Worm (Caenorhabditis elegans) whole organism, midembryonic: Measurements from ENCODE around the gene flp-17.

ENCODE experiments used
- T22C8.4 ChIP-seq: fragments of 200-800 bp; sonication (Bioruptor generic); IDR thresholded peaks from 2 replicates; pipeline ENCODE4 v1.3.6; 2022; ENCODE audit warnings: missing genetic modification characterization, missing compliant biosample characterization
- cog-1 ChIP-seq: sonication (generic microtip); optimal IDR thresholded peaks from 2 replicates; lab custom pipeline; 2016; ENCODE audit warnings: missing genetic modification characterization, missing compliant biosample characterization
- flt-1 ChIP-seq: fragments of 200-800 bp; sonication (Bioruptor generic); IDR thresholded peaks from 2 replicates; pipeline ENCODE4 v1.3.6; 2022; ENCODE audit warnings: missing genetic modification characterization, missing compliant biosample characterization
- klf-2 ChIP-seq: fragments of 200-800 bp; sonication (Bioruptor generic); conservative IDR thresholded peaks from 2 replicates; pipeline ENCODE4 v1.3.6; 2022; ENCODE audit warnings: missing genetic modification reagents, missing genetic modification characterization, missing compliant biosample characterization
- med-1 ChIP-seq: sonication (generic microtip); optimal IDR thresholded peaks from 2 replicates; lab custom pipeline; 2017; ENCODE audit warnings: missing genetic modification characterization, mild to moderate bottlenecking, missing compliant biosample characterization, antibody characterized with exemption, missing genetic modification reagents; ENCODE audit not compliant: insufficient read depth
- ref-1 ChIP-seq: fragments of 200-800 bp; sonication (Bioruptor generic); conservative IDR thresholded peaks from 2 replicates; pipeline ENCODE4 v1.3.6; 2022; ENCODE audit warnings: missing genetic modification reagents, missing genetic modification characterization, missing compliant biosample characterization
- tab-1 ChIP-seq: fragments of 200-800 bp; sonication (Bioruptor generic); IDR thresholded peaks from 2 replicates; pipeline ENCODE4 v1.3.6; 2022; ENCODE audit warnings: missing genetic modification characterization, missing compliant biosample characterization
- ztf-23 ChIP-seq: fragments of 200-800 bp; sonication (Bioruptor generic); IDR thresholded peaks from 2 replicates; pipeline ENCODE4 v1.3.6; 2022; ENCODE audit warnings: missing genetic modification reagents, missing genetic modification characterization, missing compliant biosample characterization
- ztf-29 ChIP-seq: fragments of 200-800 bp; sonication (Bioruptor generic); IDR thresholded peaks from 2 replicates; pipeline ENCODE4 v1.3.6; 2022; ENCODE audit warnings: missing genetic modification reagents, missing genetic modification characterization, missing compliant biosample characterization

Gene flp-17

ce11 chrIV:17210754-17211153, 19.1 kb upstream of the flp-17 start:
- TF ChIP-seq tab-1 (GFP tag; lab: Robert Waterston, UW) = no peak
- no peak for TF ChIP-seq med-1
- TF ChIP-seq klf-2 (GFP tag; lab: Robert Waterston, UW) = no peak

- TF ChIP-seq tab-1 (GFP tag; lab: Robert Waterston, UW) (no peak), ztf-23 (no peak), cog-1 (tag; lab: Kevin White, UChicago) (no peak), klf-2 (GFP tag; lab: Robert Waterston, UW) (no peak), T22C8.4 (GFP tag; lab: Robert Waterston, UW) (no peak), flt-1 (GFP tag; lab: Robert Waterston, UW) (no peak), med-1 (no peak), ref-1 (no peak), ztf-29 (GFP tag; lab: Robert Waterston, UW) (no peak)
Observed at ce11 chrIV:17209309-17209708, 17.6 kb upstream of the flp-17 start.

ce11 chrIV:17207864-17208263, 16.2 kb upstream of the flp-17 start:
- TF ChIP-seq med-1 (no peak), klf-2 (GFP tag; lab: Robert Waterston, UW) (no peak), ztf-29 (GFP tag; lab: Robert Waterston, UW) (no peak), cog-1 (tag; lab: Kevin White, UChicago) (no peak), ztf-23 (no peak), ref-1 (no peak), T22C8.4 (GFP tag; lab: Robert Waterston, UW) (no peak), tab-1 (GFP tag; lab: Robert Waterston, UW) (no peak), flt-1 (GFP tag; lab: Robert Waterston, UW) (no peak)

ce11 chrIV:17206745-17207144, 15.1 kb upstream of the flp-17 start, which contains the start of gene cnnm-1:
Gene cnnm-1 (minus strand): TSS chrIV:17206845.
- TF ChIP-seq T22C8.4 (GFP tag; lab: Robert Waterston, UW) (no peak), cog-1 (tag; lab: Kevin White, UChicago) (no peak), med-1 (no peak), flt-1 (GFP tag; lab: Robert Waterston, UW) (no peak), ref-1 (no peak), ztf-23 (no peak), klf-2 (GFP tag; lab: Robert Waterston, UW) (no peak), tab-1 (GFP tag; lab: Robert Waterston, UW) (no peak), ztf-29 (GFP tag; lab: Robert Waterston, UW) (no peak)

ce11 chrIV:17199706-17200105, 8.0 kb upstream of the flp-17 start:
- no peak for TF ChIP-seq ref-1
- TF ChIP-seq med-1 = no peak
- no peak for TF ChIP-seq tab-1 (GFP tag; lab: Robert Waterston, UW)
- no peak for TF ChIP-seq T22C8.4 (GFP tag; lab: Robert Waterston, UW)
- TF ChIP-seq flt-1 (GFP tag; lab: Robert Waterston, UW) = no peak
- TF ChIP-seq ztf-29 (GFP tag; lab: Robert Waterston, UW) = no peak
- no peak for TF ChIP-seq klf-2 (GFP tag; lab: Robert Waterston, UW)
- no peak for TF ChIP-seq cog-1 (tag; lab: Kevin White, UChicago)
- TF ChIP-seq ztf-23 = no peak

DNA sequence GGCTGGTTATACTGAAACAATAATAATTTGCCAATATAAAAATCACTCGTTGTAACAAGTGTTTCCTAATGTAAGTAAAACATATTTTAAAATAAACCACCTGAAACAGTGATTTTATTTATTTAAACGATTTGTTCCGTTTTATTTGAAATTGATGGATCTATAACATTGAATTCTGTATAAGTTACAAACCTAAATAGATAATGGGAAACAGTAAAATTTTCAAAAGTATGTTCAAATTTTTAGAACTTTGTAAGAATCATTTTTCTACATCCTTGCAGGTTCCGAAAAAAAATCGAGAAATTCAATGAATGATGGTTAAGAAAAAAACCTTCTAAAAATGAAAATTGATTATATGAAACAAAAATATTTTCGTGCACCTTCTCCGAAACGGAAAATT, 1.8 kb upstream of the flp-17 start:
- TF ChIP-seq ref-1 (no peak), klf-2 (GFP tag; lab: Robert Waterston, UW) (no peak), T22C8.4 (GFP tag; lab: Robert Waterston, UW) (no peak), tab-1 (GFP tag; lab: Robert Waterston, UW) (no peak), flt-1 (GFP tag; lab: Robert Waterston, UW) (no peak), med-1 (no peak), cog-1 (tag; lab: Kevin White, UChicago) (no peak)

DNA sequence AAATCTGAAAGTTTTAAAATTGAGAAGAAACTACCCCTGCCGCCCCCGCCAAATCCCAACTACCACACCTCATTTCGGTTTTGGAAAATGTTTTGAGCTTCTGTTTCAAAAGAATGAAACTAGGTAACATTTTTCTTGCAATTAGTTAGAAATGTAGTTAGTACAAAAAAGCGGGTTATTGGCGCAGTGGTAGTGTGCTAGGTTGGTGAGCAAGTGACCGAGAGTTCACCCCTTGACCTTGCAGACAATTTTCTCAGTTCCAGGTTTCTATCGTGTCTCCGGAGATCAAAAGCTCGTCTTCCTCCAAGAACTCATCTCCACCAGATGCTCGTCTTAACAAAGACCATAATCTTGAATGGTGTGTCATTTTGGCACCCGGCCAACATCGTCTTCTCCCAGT, 2.5 kb downstream of the flp-17 start:
- no peak for TF ChIP-seq T22C8.4 (GFP tag; lab: Robert Waterston, UW)

- TF ChIP-seq T22C8.4 (GFP tag; lab: Robert Waterston, UW) (no peak), flt-1 (GFP tag; lab: Robert Waterston, UW) (no peak), klf-2 (GFP tag; lab: Robert Waterston, UW) (no peak)
Observed at ce11 chrIV:17183629-17184028, 8.1 kb downstream of the flp-17 start, which contains the start of gene col-138. Gene col-138 (minus strand): TSS chrIV:17183729.

- no peak for TF ChIP-seq ztf-29 (GFP tag; lab: Robert Waterston, UW)
Observed at ce11 chrIV:17183032-17183608, 8.6 kb downstream of the flp-17 start.

DNA sequence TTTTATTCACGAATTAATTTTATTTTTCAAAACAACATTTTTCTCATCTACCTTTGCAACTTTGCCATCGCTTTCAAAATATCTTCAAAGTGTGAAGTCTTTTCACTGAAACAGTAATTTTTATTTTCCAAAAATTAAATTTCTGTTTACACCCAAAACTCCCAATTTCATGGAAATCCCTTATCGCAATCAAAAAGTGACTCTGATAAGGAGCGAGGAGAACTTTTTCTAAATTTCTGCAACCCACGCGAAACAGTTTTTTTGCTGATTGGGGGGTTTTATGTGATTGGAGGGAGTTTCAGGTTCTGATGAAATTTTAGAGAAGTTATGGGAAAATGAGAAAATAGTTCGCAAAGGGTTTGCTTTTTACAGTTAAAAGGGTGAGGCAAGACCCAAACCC, 12.1 kb downstream of the flp-17 start:
- no peak for TF ChIP-seq tab-1 (GFP tag; lab: Robert Waterston, UW)
- TF ChIP-seq klf-2 (GFP tag; lab: Robert Waterston, UW) = no peak
- no peak for TF ChIP-seq ref-1
- no peak for TF ChIP-seq T22C8.4 (GFP tag; lab: Robert Waterston, UW)
- no peak for TF ChIP-seq cog-1 (tag; lab: Kevin White, UChicago)
- TF ChIP-seq flt-1 (GFP tag; lab: Robert Waterston, UW) = no peak
- TF ChIP-seq ztf-23 = no peak
- no peak for TF ChIP-seq ztf-29 (GFP tag; lab: Robert Waterston, UW)
- TF ChIP-seq med-1 = no peak

DNA sequence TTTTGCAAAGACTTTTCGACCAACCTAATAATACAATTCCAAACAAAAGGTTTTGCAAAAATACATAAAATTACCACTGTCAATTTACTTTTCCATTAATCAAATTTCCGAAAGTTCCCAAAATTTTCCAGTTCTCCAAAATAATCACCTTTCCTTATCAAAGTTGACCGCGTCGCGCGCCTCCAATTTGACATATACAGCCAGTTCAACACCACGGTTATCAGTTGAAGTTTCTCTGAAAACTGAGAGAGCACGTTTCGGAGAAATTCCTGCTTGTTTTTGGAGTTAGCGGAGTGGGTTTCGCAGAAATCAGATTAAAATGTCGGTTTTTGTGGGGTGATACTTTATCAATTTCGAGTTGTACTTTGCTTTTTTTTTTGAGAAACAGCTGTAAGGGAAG, 12.6 kb downstream of the flp-17 start:
- no peak for TF ChIP-seq tab-1 (GFP tag; lab: Robert Waterston, UW)
- no peak for TF ChIP-seq ztf-23
- TF ChIP-seq flt-1 (GFP tag; lab: Robert Waterston, UW) = no peak
- TF ChIP-seq med-1 = no peak
- no peak for TF ChIP-seq ref-1
- TF ChIP-seq cog-1 (tag; lab: Kevin White, UChicago) = no peak
